Worm (Caenorhabditis elegans) whole organism, L1 larva: Measurements from ENCODE around the gene F32D8.3.

Source experiments
- C16A3.4 ChIP-seq: fragments of 150-350 bp; optimal IDR thresholded peaks from 2 replicates; lab custom pipeline; 2014; ENCODE audit warnings: missing biosample characterization, missing genetic modification characterization
- C34B4.2 ChIP-seq: sonication (generic microtip); optimal IDR thresholded peaks from 2 replicates; lab custom pipeline; 2017; ENCODE audit warnings: mild to moderate bottlenecking, missing genetic modification characterization, missing compliant biosample characterization
- F16B12.6 ChIP-seq: fragments of 150-350 bp; optimal IDR thresholded peaks from 2 replicates; lab custom pipeline; 2014; ENCODE audit warnings: missing biosample characterization, missing genetic modification characterization
- Y116A8C.19 ChIP-seq: sonication (generic microtip); optimal IDR thresholded peaks from 2 replicates; lab custom pipeline; 2016; ENCODE audit warnings: missing compliant biosample characterization, missing genetic modification characterization, borderline replicate concordance
- aly-2 ChIP-seq: fragments of 150-350 bp; optimal IDR thresholded peaks from 2 replicates; lab custom pipeline; 2014; ENCODE audit warnings: missing biosample characterization, missing genetic modification characterization
- blmp-1 ChIP-seq: fragments of 150-350 bp; optimal IDR thresholded peaks from 2 replicates; lab custom pipeline; 2014; ENCODE audit warnings: missing biosample characterization, missing genetic modification characterization
- ceh-8 ChIP-seq: fragments of 200-800 bp; sonication (Bioruptor generic); optimal IDR thresholded peaks from 2 replicates; lab custom pipeline; 2018; ENCODE audit warnings: mild to moderate bottlenecking, missing genetic modification characterization, moderate library complexity, missing compliant biosample characterization
- ceh-82 ChIP-seq, 3 experiments: fragments of 150-350 bp in 1 of 3; sonication (generic microtip) in 2 of 3; optimal IDR thresholded peaks; 2 replicates each; lab custom pipeline; 2014 to 2017; ENCODE audit warnings: missing biosample characterization in 3 of 3, missing genetic modification characterization in 3 of 3
- dsc-1 ChIP-seq: sonication (generic microtip); optimal IDR thresholded peaks from 2 replicates; lab custom pipeline; 2016; ENCODE audit warnings: mild to moderate bottlenecking, missing genetic modification characterization, missing compliant biosample characterization
- efl-3 ChIP-seq: fragments of 200-800 bp; sonication (Bioruptor generic); optimal IDR thresholded peaks from 2 replicates; lab custom pipeline; 2018; ENCODE audit warnings: mild to moderate bottlenecking, missing genetic modification characterization, missing compliant biosample characterization
- egl-13 ChIP-seq: sonication (generic microtip); optimal IDR thresholded peaks from 2 replicates; lab custom pipeline; 2016; ENCODE audit warnings: missing genotype, missing genetic modification reagents, missing genetic modification characterization, missing compliant biosample characterization
- elt-3 ChIP-seq, 6 experiments: fragments of 150-350 bp in 1 of 6; sonication (generic microtip); optimal IDR thresholded peaks; 2 replicates each; lab custom pipeline; 2017 to 2018; ENCODE audit warnings: missing biosample characterization in 6 of 6, missing genetic modification characterization in 6 of 6, inconsistent platforms in 1 of 6
- ets-5 ChIP-seq: fragments of 200-800 bp; sonication (Bioruptor generic); IDR thresholded peaks from 2 replicates; pipeline ENCODE4 v1.3.6; 2022; ENCODE audit warnings: missing genetic modification characterization, missing compliant biosample characterization
- fkh-10 ChIP-seq: sonication (generic microtip); optimal IDR thresholded peaks from 2 replicates; lab custom pipeline; 2017; ENCODE audit warnings: missing biosample characterization, missing genetic modification reagents, missing genetic modification characterization
- fkh-4 ChIP-seq: sonication (generic microtip); optimal IDR thresholded peaks from 2 replicates; lab custom pipeline; 2016; ENCODE audit warnings: missing compliant biosample characterization, missing genetic modification characterization, borderline replicate concordance
- fkh-8 ChIP-seq: sonication (generic microtip); optimal IDR thresholded peaks from 2 replicates; lab custom pipeline; 2016; ENCODE audit warnings: mild to moderate bottlenecking, missing genetic modification characterization, missing compliant biosample characterization
- fos-1 ChIP-seq: fragments of 150-350 bp; optimal IDR thresholded peaks from 2 replicates; lab custom pipeline; 2014; ENCODE audit warnings: missing biosample characterization, missing genetic modification characterization
- grh-1 ChIP-seq: fragments of 200-800 bp; sonication (Bioruptor generic); IDR thresholded peaks from 2 replicates; pipeline ENCODE4 v1.3.6; 2022; ENCODE audit warnings: missing genetic modification reagents, missing genetic modification characterization, missing compliant biosample characterization
- hlh-17 ChIP-seq: fragments of 200-800 bp; sonication (Bioruptor generic); optimal IDR thresholded peaks from 2 replicates; lab custom pipeline; 2018; ENCODE audit warnings: missing genetic modification characterization, mild to moderate bottlenecking, missing compliant biosample characterization, moderate library complexity, borderline replicate concordance
- hlh-4 ChIP-seq: sonication (generic microtip); optimal IDR thresholded peaks from 2 replicates; lab custom pipeline; 2016; ENCODE audit warnings: mild to moderate bottlenecking, missing genetic modification characterization, missing compliant biosample characterization
- lin-13 ChIP-seq: fragments of 150-350 bp; optimal IDR thresholded peaks from 2 replicates; lab custom pipeline; 2014; ENCODE audit warnings: missing biosample characterization, missing genetic modification reagents, missing genetic modification characterization
- lin-14 ChIP-seq: fragments of 200-800 bp; sonication (Bioruptor generic); optimal IDR thresholded peaks from 2 replicates; lab custom pipeline; 2018; ENCODE audit warnings: mild to moderate bottlenecking, missing genetic modification characterization, moderate library complexity, missing compliant biosample characterization
- lin-35 ChIP-seq, 2 experiments: fragments of 150-350 bp; optimal IDR thresholded peaks; 2 replicates each; lab custom pipeline; 2014; ENCODE audit warnings: missing biosample characterization in 2 of 2, missing genetic modification characterization in 2 of 2, missing genetic modification reagents in 2 of 2
- lin-39 ChIP-seq: fragments of 150-350 bp; optimal IDR thresholded peaks from 2 replicates; lab custom pipeline; 2014; ENCODE audit warnings: missing biosample characterization, missing genetic modification reagents, missing genetic modification characterization
- mef-2 ChIP-seq: fragments of 150-350 bp; optimal IDR thresholded peaks from 2 replicates; lab custom pipeline; 2014; ENCODE audit warnings: missing biosample characterization, missing genetic modification characterization
- mep-1 ChIP-seq: fragments of 150-350 bp; optimal IDR thresholded peaks from 2 replicates; lab custom pipeline; 2014; ENCODE audit warnings: missing biosample characterization, missing genetic modification characterization
- nhr-12 ChIP-seq: sonication (generic microtip); optimal IDR thresholded peaks from 2 replicates; lab custom pipeline; 2017; ENCODE audit warnings: missing biosample characterization, missing genetic modification characterization
- nhr-19 ChIP-seq: fragments of 200-800 bp; sonication (Bioruptor generic); conservative IDR thresholded peaks from 2 replicates; pipeline ENCODE4 v1.3.6; 2022; ENCODE audit warnings: missing genetic modification characterization, missing compliant biosample characterization
- nhr-20 ChIP-seq: sonication (generic microtip); optimal IDR thresholded peaks from 2 replicates; lab custom pipeline; 2016; ENCODE audit warnings: mild to moderate bottlenecking, missing genetic modification characterization, missing compliant biosample characterization
- nhr-237 ChIP-seq: fragments of 150-350 bp; optimal IDR thresholded peaks from 2 replicates; lab custom pipeline; 2014; ENCODE audit warnings: missing biosample characterization, missing genetic modification characterization
- nhr-47 ChIP-seq: sonication (generic microtip); optimal IDR thresholded peaks from 2 replicates; lab custom pipeline; 2016; ENCODE audit warnings: mild to moderate bottlenecking, missing genetic modification characterization, moderate library complexity, missing compliant biosample characterization
- nhr-71 ChIP-seq: sonication (generic microtip); optimal IDR thresholded peaks from 2 replicates; lab custom pipeline; 2016; ENCODE audit warnings: mild to moderate bottlenecking, missing genetic modification characterization, moderate library complexity, missing compliant biosample characterization
- nhr-77 ChIP-seq: fragments of 150-350 bp; optimal IDR thresholded peaks from 2 replicates; lab custom pipeline; 2014; ENCODE audit warnings: missing biosample characterization, missing genetic modification characterization
- nhr-85 ChIP-seq: sonication (generic microtip); peaks from one replicate; lab custom pipeline; 2016; ENCODE audit warnings: missing genetic modification characterization, inconsistent platforms, missing compliant biosample characterization
- pqm-1 ChIP-seq: sonication (generic microtip); optimal IDR thresholded peaks from 3 replicates; lab custom pipeline; 2017; ENCODE audit warnings: missing biosample characterization, missing genetic modification characterization
- rnt-1 ChIP-seq: sonication (generic microtip); optimal IDR thresholded peaks from 2 replicates; lab custom pipeline; 2016; ENCODE audit warnings: mild to moderate bottlenecking, missing genetic modification characterization, moderate library complexity, missing compliant biosample characterization
- skn-1 ChIP-seq: fragments of 150-350 bp; optimal IDR thresholded peaks from 2 replicates; lab custom pipeline; 2014; ENCODE audit warnings: missing biosample characterization, missing genetic modification characterization
- sptf-1 ChIP-seq: fragments of 150-350 bp; optimal IDR thresholded peaks from 2 replicates; lab custom pipeline; 2014; ENCODE audit warnings: missing biosample characterization, missing genetic modification characterization
- swsn-7 ChIP-seq: sonication (generic microtip); optimal IDR thresholded peaks from 2 replicates; lab custom pipeline; 2016; ENCODE audit warnings: missing genetic modification characterization, missing compliant biosample characterization
- tbx-2 ChIP-seq: sonication (generic microtip); optimal IDR thresholded peaks from 2 replicates; lab custom pipeline; 2016; ENCODE audit warnings: missing genetic modification characterization, missing compliant biosample characterization
- unc-130 ChIP-seq: fragments of 150-350 bp; optimal IDR thresholded peaks from 2 replicates; lab custom pipeline; 2017; ENCODE audit warnings: missing biosample characterization, missing genetic modification characterization, inconsistent platforms
- unc-86 ChIP-seq: sonication (generic microtip); optimal IDR thresholded peaks from 2 replicates; lab custom pipeline; 2016; ENCODE audit warnings: missing genetic modification characterization, missing compliant biosample characterization
- unc-98 ChIP-seq: fragments of 200-800 bp; sonication (Bioruptor generic); IDR thresholded peaks from 2 replicates; pipeline ENCODE4 v1.3.6; 2022; ENCODE audit warnings: missing genetic modification characterization, missing compliant biosample characterization
- xbp-1 ChIP-seq: sonication (generic microtip); optimal IDR thresholded peaks from 2 replicates; lab custom pipeline; 2016; ENCODE audit warnings: missing genetic modification characterization, missing compliant biosample characterization
- zag-1 ChIP-seq: fragments of 150-350 bp; optimal IDR thresholded peaks from 2 replicates; lab custom pipeline; 2014; ENCODE audit warnings: missing biosample characterization, missing genetic modification characterization
- zip-4 ChIP-seq: fragments of 200-800 bp; sonication (Bioruptor generic); optimal IDR thresholded peaks from 2 replicates; lab custom pipeline; 2018; ENCODE audit warnings: mild to moderate bottlenecking, missing genetic modification characterization, moderate library complexity, missing compliant biosample characterization
- ztf-11 ChIP-seq, 2 experiments: sonication (generic microtip); optimal IDR thresholded peaks; 2 replicates each; lab custom pipeline; 2016 to 2017; ENCODE audit warnings: missing genetic modification characterization in 2 of 2, missing biosample characterization in 1 of 2, missing compliant biosample characterization in 1 of 2

Gene F32D8.3

ce11 chrV:10874938-10875599, 11.6 kb upstream of the F32D8.3 start (continued):
- no peak for TF ChIP-seq pqm-1 (tag; lab: Kevin White, UChicago)
- no peak for TF ChIP-seq grh-1 (GFP tag; lab: Robert Waterston, UW)
- no peak for TF ChIP-seq nhr-77 (tag; lab: Kevin White, UChicago)
- TF ChIP-seq dsc-1 (tag; lab: Kevin White, UChicago) = no peak
- no peak for TF ChIP-seq nhr-237
- no peak for TF ChIP-seq skn-1 (tag; lab: Kevin White, UChicago)
- TF ChIP-seq ets-5 (GFP tag; lab: Robert Waterston, UW) = no peak
- no peak for TF ChIP-seq nhr-12
- no peak for TF ChIP-seq xbp-1
- TF ChIP-seq elt-3 (tag; optimal IDR thresholded peaks at IDR 0.05; lab: Kevin White, UChicago) = no peak
- TF ChIP-seq efl-3 (GFP tag; lab: Kevin White, UChicago) = no peak
- TF ChIP-seq nhr-20 = no peak
- no peak for TF ChIP-seq fkh-8 (tag; lab: Kevin White, UChicago)
- TF ChIP-seq sptf-1 (tag; lab: Kevin White, UChicago) = no peak
- TF ChIP-seq ztf-11 (tag; optimal IDR thresholded peaks at IDR 0.05; lab: Kevin White, UChicago) = no peak
- TF ChIP-seq C34B4.2 (tag; lab: Kevin White, UChicago) = no peak
- TF ChIP-seq zag-1 (tag; lab: Kevin White, UChicago) = no peak
- no peak for TF ChIP-seq aly-2 (tag; lab: Kevin White, UChicago)
- no peak for TF ChIP-seq zip-4 (GFP tag; lab: Kevin White, UChicago)
- TF ChIP-seq Y116A8C.19 = no peak
- TF ChIP-seq mep-1 (tag; lab: Kevin White, UChicago) = peak; percentile 7
- no peak for TF ChIP-seq rnt-1
- TF ChIP-seq ceh-82 (tag; optimal IDR thresholded peaks at IDR 0.05; lab: Kevin White, UChicago) = no peak
- TF ChIP-seq F16B12.6 (tag; lab: Kevin White, UChicago) = no peak
- no peak for TF ChIP-seq mef-2 (tag; lab: Kevin White, UChicago)

- TF ChIP-seq unc-98 (GFP tag; lab: Robert Waterston, UW) (no peak), blmp-1 (tag; lab: Kevin White, UChicago) (peak; percentile 29), lin-39 (tag; lab: Kevin White, UChicago) (no peak), nhr-19 (GFP tag; lab: Robert Waterston, UW) (0 out of 2 replicates have a peak, but pooled peaks have one; percentile 26), grh-1 (GFP tag; lab: Robert Waterston, UW) (no peak), efl-3 (GFP tag; lab: Kevin White, UChicago) (no peak), fkh-10 (GFP tag; lab: Kevin White, UChicago) (no peak), egl-13 (tag; lab: Kevin White, UChicago) (no peak), swsn-7 (no peak), nhr-20 (no peak), Y116A8C.19 (no peak), F16B12.6 (tag; lab: Kevin White, UChicago) (no peak), hlh-17 (GFP tag; lab: Kevin White, UChicago) (no peak), unc-86 (tag; lab: Kevin White, UChicago) (no peak), nhr-77 (tag; lab: Kevin White, UChicago) (no peak), C16A3.4 (tag; lab: Kevin White, UChicago) (no peak), mep-1 (tag; lab: Kevin White, UChicago) (no peak), unc-130 (no peak), nhr-237 (no peak), nhr-47 (tag; lab: Kevin White, UChicago) (no peak), fkh-4 (tag; lab: Kevin White, UChicago) (no peak), nhr-85 (tag; lab: Kevin White, UChicago) (peak; percentile 54), nhr-71 (tag; lab: Kevin White, UChicago) (peak; percentile 22), rnt-1 (no peak), lin-14 (peak; percentile 28), tbx-2 (no peak), lin-13 (no peak), aly-2 (tag; lab: Kevin White, UChicago) (no peak), ceh-8 (GFP tag; lab: Kevin White, UChicago) (no peak), hlh-4 (no peak), fos-1 (no peak), lin-35 (GFP tag; optimal IDR thresholded peaks at IDR 0.05; lab: Kevin White, UChicago) (no peak)
Measured at ce11 chrV:10876512-10876911, 10.1 kb upstream of the F32D8.3 start.
